Fruit fly (Drosophila melanogaster): ENCODE results near the gene Eogt.

- TF ChIP-seq eg (GFP tag; IDR thresholded peaks at IDR 0.05) (peak; percentile 98), Sox102F (GFP tag; optimal IDR thresholded peaks at IDR 0.05) (peak; percentile 92), Eip78C (GFP tag) (peak; percentile 99), dsx (GFP tag; optimal IDR thresholded peaks at IDR 0.05; ENCODE audit: poor library complexity, severe bottlenecking) (peak; percentile 97), CG9139 (GFP tag; optimal IDR thresholded peaks at IDR 0.05) (peak; percentile 97), CG32006 (GFP tag; optimal IDR thresholded peaks at IDR 0.05) (peak; percentile 96), Hr4 (GFP tag; optimal IDR thresholded peaks at IDR 0.05) (peak; percentile 94), Smox (GFP tag; optimal IDR thresholded peaks at IDR 0.05) (peak; percentile 95)
These were observed 17.2 kb upstream of the Eogt start for dm6 chr2L:2363626-2364147.
